Fruit fly (Drosophila melanogaster) whole organism, embryonic: Measurements from ENCODE around the gene CG31493.
A peak's percentile ranks its signal among the peaks of the same experiment; 100 is the strongest.

Experiments
- Abd-B ChIP-seq: fragments of 200-800 bp; sonication (Bioruptor generic); optimal IDR thresholded peaks from 2 replicates; lab custom pipeline; 2018; ENCODE audit warnings: missing biosample characterization, mild to moderate bottlenecking, missing genetic modification characterization, moderate library complexity
- Adf1 ChIP-seq: fragments of 200-800 bp; sonication (Bioruptor generic); IDR thresholded peaks from 2 replicates; pipeline ENCODE4 v1.3.6; 2022; ENCODE audit warnings: missing biosample characterization, missing genetic modification characterization
- Antp ChIP-seq: fragments of 200-800 bp; sonication (Bioruptor generic); optimal IDR thresholded peaks from 3 replicates; lab custom pipeline; 2016; ENCODE audit warnings: missing biosample characterization, missing genetic modification characterization
- CG10267 ChIP-seq: fragments of 200-800 bp; sonication (Bioruptor generic); optimal IDR thresholded peaks from 2 replicates; lab custom pipeline; 2018; ENCODE audit warnings: missing biosample characterization, mild to moderate bottlenecking, missing genetic modification characterization, moderate library complexity
- CG10462 ChIP-seq: fragments of 200-800 bp; sonication (Bioruptor generic); optimal IDR thresholded peaks from 2 replicates; lab custom pipeline; 2016; ENCODE audit warnings: missing biosample characterization, missing genetic modification characterization
- CG11504 ChIP-seq: fragments of 200-800 bp; sonication (Bioruptor generic); optimal IDR thresholded peaks from 3 replicates; lab custom pipeline; 2019; ENCODE audit warnings: missing biosample characterization, mild to moderate bottlenecking, missing genetic modification characterization, moderate library complexity
- CG12104 ChIP-seq: fragments of 200-800 bp; sonication (Bioruptor generic); optimal IDR thresholded peaks from 3 replicates; lab custom pipeline; 2016; ENCODE audit warnings: missing biosample characterization, missing genetic modification characterization
- CG1647 ChIP-seq: fragments of 200-800 bp; sonication (Bioruptor generic); optimal IDR thresholded peaks from 3 replicates; lab custom pipeline; 2016; ENCODE audit warnings: missing biosample characterization, missing genetic modification characterization
- CG17361 ChIP-seq: fragments of 200-800 bp; sonication (Bioruptor generic); IDR thresholded peaks from 3 replicates; pipeline ENCODE4 v1.3.6; 2022; ENCODE audit warnings: missing biosample characterization, missing genetic modification characterization
- CG18262 ChIP-seq: fragments of 200-800 bp; optimal IDR thresholded peaks from 3 replicates; lab custom pipeline; 2019; ENCODE audit warnings: missing biosample characterization, mild to moderate bottlenecking, missing genetic modification characterization, moderate library complexity
- CG3407 ChIP-seq: fragments of 200-800 bp; sonication (Bioruptor generic); optimal IDR thresholded peaks from 2 replicates; lab custom pipeline; 2018; ENCODE audit warnings: missing biosample characterization, mild to moderate bottlenecking, missing genetic modification characterization
- CG34224 ChIP-seq: fragments of 200-800 bp; sonication (Bioruptor generic); IDR thresholded peaks from 3 replicates; pipeline ENCODE4 v1.3.6; 2022; ENCODE audit warnings: missing biosample characterization, missing genetic modification characterization; ENCODE audit not compliant: partially characterized antibody
- CG4282 ChIP-seq: fragments of 200-800 bp; sonication (Bioruptor generic); optimal IDR thresholded peaks from 2 replicates; lab custom pipeline; 2016; ENCODE audit warnings: missing biosample characterization, missing genetic modification characterization
- CG4707 ChIP-seq: fragments of 200-800 bp; sonication (Bioruptor generic); optimal IDR thresholded peaks from 2 replicates; lab custom pipeline; 2018; ENCODE audit warnings: missing biosample characterization, mild to moderate bottlenecking, missing genetic modification characterization, moderate library complexity
- CG9797 ChIP-seq: fragments of 200-800 bp; sonication (Bioruptor generic); optimal IDR thresholded peaks from 3 replicates; lab custom pipeline; 2018; ENCODE audit warnings: missing biosample characterization, mild to moderate bottlenecking, missing genetic modification characterization
- CG9817 ChIP-seq: fragments of 200-800 bp; sonication (Bioruptor generic); optimal IDR thresholded peaks from 2 replicates; lab custom pipeline; 2018; ENCODE audit warnings: missing biosample characterization, mild to moderate bottlenecking, missing genetic modification characterization, moderate library complexity
- CG9932 ChIP-seq: fragments of 200-800 bp; sonication (Bioruptor generic); IDR thresholded peaks from 2 replicates; pipeline ENCODE4 v1.3.6; 2022; ENCODE audit warnings: missing biosample characterization, missing genetic modification characterization
- Camta ChIP-seq: fragments of 200-800 bp; sonication (Bioruptor generic); optimal IDR thresholded peaks from 2 replicates; lab custom pipeline; 2016; ENCODE audit warnings: missing biosample characterization, missing genetic modification characterization
- CoRest ChIP-seq: fragments of 200-800 bp; sonication (Bioruptor generic); optimal IDR thresholded peaks from 3 replicates; lab custom pipeline; 2018; ENCODE audit warnings: missing biosample characterization, mild to moderate bottlenecking, missing genetic modification characterization, moderate library complexity
- Fer2 ChIP-seq: fragments of 200-800 bp; sonication (Bioruptor generic); optimal IDR thresholded peaks from 2 replicates; lab custom pipeline; 2018; ENCODE audit warnings: missing biosample characterization, mild to moderate bottlenecking, missing genetic modification characterization, moderate library complexity
- Gug ChIP-seq: fragments of 200-800 bp; sonication (Bioruptor generic); IDR thresholded peaks from 4 replicates; pipeline ENCODE4 v1.3.6; 2022; ENCODE audit warnings: missing biosample characterization, missing genetic modification characterization
- HmgD ChIP-seq: fragments of 200-800 bp; sonication (Bioruptor generic); optimal IDR thresholded peaks from 3 replicates; lab custom pipeline; 2016; ENCODE audit warnings: missing biosample characterization, missing genetic modification characterization
- HmgZ ChIP-seq: fragments of 200-800 bp; sonication (Bioruptor generic); optimal IDR thresholded peaks from 2 replicates; lab custom pipeline; 2018; ENCODE audit warnings: missing biosample characterization, mild to moderate bottlenecking, missing genetic modification characterization
- Hmr ChIP-seq: fragments of 200-800 bp; sonication (Bioruptor generic); optimal IDR thresholded peaks from 3 replicates; lab custom pipeline; 2017; ENCODE audit warnings: mild to moderate bottlenecking, missing biosample characterization, missing genetic modification reagents, missing genetic modification characterization
- Hmx ChIP-seq: fragments of 200-800 bp; sonication (Bioruptor generic); optimal IDR thresholded peaks from 2 replicates; lab custom pipeline; 2016; ENCODE audit warnings: missing biosample characterization, missing genetic modification characterization
- Med ChIP-seq: fragments of 200-800 bp; sonication (Bioruptor generic); peaks from one replicate; lab custom pipeline; 2016; ENCODE audit warnings: missing biosample characterization, missing genetic modification characterization, mild to moderate bottlenecking, inconsistent platforms, moderate library complexity
- NfI ChIP-seq: fragments of 200-800 bp; sonication (Bioruptor generic); optimal IDR thresholded peaks from 3 replicates; lab custom pipeline; 2018; ENCODE audit warnings: missing biosample characterization, mild to moderate bottlenecking, missing genetic modification characterization, moderate library complexity
- Rfx ChIP-seq: fragments of 200-800 bp; sonication (Bioruptor generic); IDR thresholded peaks from 2 replicates; pipeline ENCODE4 v1.3.6; 2022; ENCODE audit warnings: missing biosample characterization, missing genetic modification characterization
- Sry-δ ChIP-seq: fragments of 200-800 bp; sonication (Bioruptor generic); optimal IDR thresholded peaks from 2 replicates; lab custom pipeline; 2016; ENCODE audit warnings: missing biosample characterization, missing genetic modification characterization
- az2 ChIP-seq: fragments of 200-800 bp; sonication (Bioruptor generic); optimal IDR thresholded peaks from 3 replicates; lab custom pipeline; 2016; ENCODE audit warnings: missing biosample characterization, missing genetic modification characterization
- corto ChIP-seq: fragments of 200-800 bp; sonication (Bioruptor generic); optimal IDR thresholded peaks from 2 replicates; lab custom pipeline; 2016; ENCODE audit warnings: missing biosample characterization, mild to moderate bottlenecking, missing genetic modification characterization, moderate library complexity
- crol ChIP-seq: fragments of 200-800 bp; sonication (Bioruptor generic); IDR thresholded peaks from 2 replicates; pipeline ENCODE4 v1.3.6; 2022; ENCODE audit warnings: missing biosample characterization, missing genetic modification characterization
- da ChIP-seq: fragments of 200-800 bp; sonication (Bioruptor generic); optimal IDR thresholded peaks from 2 replicates; lab custom pipeline; 2016; ENCODE audit warnings: missing biosample characterization, missing genetic modification characterization
- dmrt11E ChIP-seq: fragments of 200-800 bp; sonication (Bioruptor generic); optimal IDR thresholded peaks from 3 replicates; lab custom pipeline; 2018; ENCODE audit warnings: missing biosample characterization, mild to moderate bottlenecking, missing genetic modification characterization, moderate library complexity
- emc ChIP-seq: fragments of 200-800 bp; sonication (Bioruptor generic); optimal IDR thresholded peaks from 2 replicates; lab custom pipeline; 2016; ENCODE audit warnings: missing biosample characterization, missing genetic modification characterization
- esg ChIP-seq: fragments of 200-800 bp; sonication (Bioruptor generic); conservative IDR thresholded peaks from 2 replicates; pipeline ENCODE4 v1.3.6; 2022; ENCODE audit warnings: missing biosample characterization, missing genetic modification characterization
- ham ChIP-seq: fragments of 200-800 bp; sonication (Bioruptor generic); IDR thresholded peaks from 2 replicates; pipeline ENCODE4 v1.3.6; 2022; ENCODE audit warnings: missing biosample characterization, missing genetic modification characterization
- jigr1 ChIP-seq: fragments of 200-800 bp; sonication (Bioruptor generic); IDR thresholded peaks from 3 replicates; pipeline ENCODE4 v1.3.6; 2022; ENCODE audit warnings: missing biosample characterization, missing genetic modification characterization
- klu ChIP-seq: fragments of 200-800 bp; sonication (Bioruptor generic); IDR thresholded peaks from 2 replicates; pipeline ENCODE4 v1.3.6; 2022; ENCODE audit warnings: missing biosample characterization, missing genetic modification characterization
- luna ChIP-seq: fragments of 200-800 bp; sonication (Bioruptor generic); optimal IDR thresholded peaks from 2 replicates; lab custom pipeline; 2016; ENCODE audit warnings: missing biosample characterization, missing genetic modification characterization
- mirr ChIP-seq: fragments of 200-800 bp; sonication (Bioruptor generic); optimal IDR thresholded peaks from 3 replicates; lab custom pipeline; 2018; ENCODE audit warnings: missing biosample characterization, mild to moderate bottlenecking, missing genetic modification characterization
- nmo ChIP-seq: fragments of 200-800 bp; sonication (Bioruptor generic); optimal IDR thresholded peaks from 2 replicates; lab custom pipeline; 2018; ENCODE audit warnings: missing biosample characterization, mild to moderate bottlenecking, missing genetic modification characterization, moderate library complexity
- peb ChIP-seq: fragments of 200-800 bp; sonication (Bioruptor generic); IDR thresholded peaks from 2 replicates; pipeline ENCODE4 v1.3.6; 2022; ENCODE audit warnings: missing biosample characterization, missing genetic modification characterization
- pzg ChIP-seq: fragments of 200-800 bp; sonication (Bioruptor generic); optimal IDR thresholded peaks from 3 replicates; lab custom pipeline; 2018; ENCODE audit warnings: missing biosample characterization, mild to moderate bottlenecking, missing genetic modification characterization, moderate library complexity
- repo ChIP-seq: fragments of 200-800 bp; sonication (Bioruptor generic); optimal IDR thresholded peaks from 2 replicates; lab custom pipeline; 2016; ENCODE audit warnings: missing biosample characterization, missing genetic modification characterization
- salm ChIP-seq: fragments of 200-800 bp; sonication (Bioruptor generic); optimal IDR thresholded peaks from 2 replicates; lab custom pipeline; 2018; ENCODE audit warnings: missing biosample characterization, mild to moderate bottlenecking, missing genetic modification characterization
- sens ChIP-seq: fragments of 200-800 bp; sonication (Bioruptor generic); peaks from one replicate; lab custom pipeline; 2016; ENCODE audit warnings: missing biosample characterization, missing genetic modification characterization
- sim ChIP-seq: fragments of 200-800 bp; sonication (Bioruptor generic); IDR thresholded peaks from 2 replicates; pipeline ENCODE4 v1.3.6; 2022; ENCODE audit warnings: missing biosample characterization, missing genetic modification characterization
- slp2 ChIP-seq: fragments of 200-800 bp; sonication (Bioruptor generic); optimal IDR thresholded peaks from 2 replicates; lab custom pipeline; 2016; ENCODE audit warnings: missing biosample characterization, missing genetic modification characterization
- so ChIP-seq: fragments of 200-800 bp; sonication (Bioruptor generic); IDR thresholded peaks from 3 replicates; pipeline ENCODE4 v1.3.6; 2022; ENCODE audit warnings: missing biosample characterization, missing genetic modification characterization
- tio ChIP-seq: fragments of 200-800 bp; sonication (Bioruptor generic); optimal IDR thresholded peaks from 2 replicates; lab custom pipeline; 2017; ENCODE audit warnings: missing biosample characterization, missing genetic modification characterization, inconsistent platforms
- tna ChIP-seq: fragments of 200-800 bp; sonication (Bioruptor generic); IDR thresholded peaks from 2 replicates; pipeline ENCODE4 v1.3.6; 2022; ENCODE audit warnings: missing biosample characterization, missing genetic modification characterization; ENCODE audit not compliant: partially characterized antibody

The CG31493 gene

dm6 chr3R:7093592-7093991 lies 37.8 kb upstream of the CG31493 start (continued):
- TF ChIP-seq CG34224: no peak
- no peak for TF ChIP-seq tio (GFP tag; lab: Kevin White, UChicago)
- TF ChIP-seq klu (GFP tag; lab: Robert Waterston, UW): no peak
- TF ChIP-seq Adf1 (GFP tag; lab: Robert Waterston, UW): no peak
- no peak for TF ChIP-seq Fer2
- TF ChIP-seq da (GFP tag; lab: Kevin White, UChicago): no peak
- peak; percentile 17 for TF ChIP-seq CG9817 (tag; lab: Kevin White, UChicago)
- TF ChIP-seq CG4707: no peak
- no peak for TF ChIP-seq Hmx (GFP tag; lab: Kevin White, UChicago)
- TF ChIP-seq ham (GFP tag; lab: Robert Waterston, UW): no peak
- TF ChIP-seq HmgZ (tag; lab: Kevin White, UChicago): peak; percentile 14
- no peak for TF ChIP-seq Antp (GFP tag; lab: Kevin White, UChicago)
- TF ChIP-seq Sry-δ: peak; percentile 60
- no peak for TF ChIP-seq crol (GFP tag; lab: Robert Waterston, UW)
- no peak for TF ChIP-seq Hmr (GFP tag; lab: Kevin White, UChicago)
- TF ChIP-seq CG9932: peak; percentile 60; the same call in 1 of the 2 replicates
- peak; percentile 42; the same call in 1 of the 3 replicates for TF ChIP-seq CG17361 (GFP tag; lab: Robert Waterston, UW)
- peak; percentile 80 for TF ChIP-seq sens (GFP tag; lab: Kevin White, UChicago)
- TF ChIP-seq so (GFP tag; lab: Robert Waterston, UW): no peak
- TF ChIP-seq corto (GFP tag; lab: Kevin White, UChicago): no peak
- no peak for TF ChIP-seq tna (GFP tag; lab: Robert Waterston, UW)
- peak; percentile 29 for TF ChIP-seq CG10267 (tag; lab: Kevin White, UChicago)
- no peak for TF ChIP-seq CG1647 (GFP tag; lab: Kevin White, UChicago)
- peak; percentile 35 for TF ChIP-seq CoRest (tag; lab: Kevin White, UChicago)
- no peak for TF ChIP-seq repo
- TF ChIP-seq salm (tag; lab: Kevin White, UChicago): no peak
- TF ChIP-seq sim (GFP tag; lab: Robert Waterston, UW): no peak
- TF ChIP-seq esg (GFP tag; lab: Robert Waterston, UW): peak; percentile 25; the same call in 1 of the 2 replicates
- TF ChIP-seq CG9797: no peak
- TF ChIP-seq mirr (GFP tag; lab: Kevin White, UChicago): no peak
- no peak for TF ChIP-seq CG12104 (GFP tag; lab: Kevin White, UChicago)
- TF ChIP-seq CG3407 (GFP tag; lab: Kevin White, UChicago): no peak
- peak; percentile 28 for TF ChIP-seq CG18262
- TF ChIP-seq Med (GFP tag; lab: Kevin White, UChicago): peak; percentile 66
- no peak for TF ChIP-seq HmgD
- TF ChIP-seq Gug: peak; percentile 22; the same call in 1 of the 4 replicates
- TF ChIP-seq dmrt11E (tag; lab: Kevin White, UChicago): peak; percentile 18
- TF ChIP-seq jigr1 (GFP tag; lab: Robert Waterston, UW): no peak
- peak; percentile 43; the same call in 1 of the 2 replicates for TF ChIP-seq Rfx (GFP tag; lab: Robert Waterston, UW)
- no peak for TF ChIP-seq Camta
- TF ChIP-seq pzg (GFP tag; lab: Kevin White, UChicago): peak; percentile 32
- TF ChIP-seq nmo (GFP tag; lab: Kevin White, UChicago): peak; percentile 32
- no peak for TF ChIP-seq Abd-B (GFP tag; lab: Kevin White, UChicago)
- no peak for TF ChIP-seq peb (GFP tag; lab: Robert Waterston, UW)
- TF ChIP-seq emc (GFP tag; lab: Kevin White, UChicago): no peak
- TF ChIP-seq CG4282 (GFP tag; lab: Kevin White, UChicago): no peak
- TF ChIP-seq CG11504 (tag; lab: Kevin White, UChicago): peak; percentile 46
- no peak for TF ChIP-seq CG10462 (GFP tag; lab: Kevin White, UChicago)
- no peak for TF ChIP-seq luna
- TF ChIP-seq NfI (GFP tag; lab: Kevin White, UChicago): no peak
- no peak for TF ChIP-seq slp2 (GFP tag; lab: Kevin White, UChicago)
- TF ChIP-seq az2 (GFP tag; lab: Kevin White, UChicago): peak; percentile 19
